Worm (Caenorhabditis elegans): ENCODE results near the gene srj-52.

The srj-52 gene

DNA sequence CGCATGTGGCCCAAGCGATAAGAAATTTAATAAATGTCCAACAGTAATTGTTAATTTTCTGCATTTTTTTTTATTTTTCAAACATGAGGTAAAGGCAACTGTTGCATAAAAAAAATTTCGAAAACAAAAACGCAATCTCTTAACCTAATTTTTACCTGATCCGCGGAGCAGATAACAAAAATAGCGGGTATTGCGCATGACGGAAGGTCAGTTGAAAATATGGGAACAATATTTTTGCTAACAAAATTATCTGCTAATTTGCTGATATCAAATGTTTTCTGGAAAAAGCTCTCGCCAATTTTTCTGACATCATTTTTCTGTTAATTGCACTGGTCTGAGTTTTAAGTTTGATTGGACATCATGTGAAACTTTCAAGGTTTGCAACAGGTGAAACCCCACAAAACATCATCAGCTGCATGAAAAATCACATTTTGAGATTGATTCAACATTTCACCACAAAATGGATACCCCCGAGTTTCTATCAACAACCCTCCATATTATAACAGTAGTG lies 31.4 kb downstream of the srj-52 start, which contains the start of the genes F31F4.11 and srh-266:
F31F4.11 (minus strand) TSS at position 101 of the 511 bp plus-strand sequence.
srh-266 (plus strand) TSS at position 461 of the 511 bp plus-strand sequence.
- TF ChIP-seq hmg-1.2 (GFP tag; IDR thresholded peaks at IDR 0.05): no peak
- no peak for TF ChIP-seq Y53G8AR.9 (GFP tag; conservative IDR thresholded peaks at IDR 0.05)
- no peak for TF ChIP-seq akir-1 (GFP tag; optimal IDR thresholded peaks at IDR 0.05)

DNA sequence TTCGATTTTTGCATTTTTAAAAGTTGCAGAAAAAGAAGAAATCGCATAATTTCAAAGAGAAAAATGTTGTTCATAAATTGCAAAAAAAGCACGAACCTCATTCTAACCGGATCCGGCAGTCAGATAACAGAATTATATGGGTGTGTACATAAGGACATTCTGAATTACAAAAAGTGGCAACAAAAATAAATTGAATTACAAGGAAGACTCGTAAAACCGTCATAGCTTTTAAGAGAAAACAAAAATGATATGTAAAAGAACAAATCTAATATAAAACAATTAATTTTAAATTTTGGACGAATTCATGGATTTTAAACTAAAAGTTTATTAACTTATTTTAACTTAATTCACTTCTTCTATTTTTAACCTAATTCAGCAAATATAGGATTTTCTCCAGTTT lies 35.6 kb downstream of the srj-52 start, which contains the start of gene F31F4.17:
F31F4.17 (minus strand) TSS at position 101 of the 400 bp plus-strand sequence.
- no peak for TF ChIP-seq Y79H2A.3 (GFP tag; conservative IDR thresholded peaks at IDR 0.05)

- peak; percentile 92 for TF ChIP-seq egrh-3 (GFP tag; IDR thresholded peaks at IDR 0.05)
- TF ChIP-seq Y53F4B.3 (GFP tag; IDR thresholded peaks at IDR 0.05): peak; percentile 99; the same call in 1 of the 2 replicates
- TF ChIP-seq ceh-91 (GFP tag; IDR thresholded peaks at IDR 0.05): peak; percentile 44; the same call in 1 of the 2 replicates
- TF ChIP-seq hsf-1 (GFP tag; IDR thresholded peaks at IDR 0.05): 0 out of 2 replicates have a peak, but pooled peaks have one; percentile 35
- TF ChIP-seq madf-3 (GFP tag; IDR thresholded peaks at IDR 0.05): peak; percentile 74; the same call in 1 of the 2 replicates
Measured at ce11 chrV:658140-658539, 37.7 kb downstream of the srj-52 start.

DNA sequence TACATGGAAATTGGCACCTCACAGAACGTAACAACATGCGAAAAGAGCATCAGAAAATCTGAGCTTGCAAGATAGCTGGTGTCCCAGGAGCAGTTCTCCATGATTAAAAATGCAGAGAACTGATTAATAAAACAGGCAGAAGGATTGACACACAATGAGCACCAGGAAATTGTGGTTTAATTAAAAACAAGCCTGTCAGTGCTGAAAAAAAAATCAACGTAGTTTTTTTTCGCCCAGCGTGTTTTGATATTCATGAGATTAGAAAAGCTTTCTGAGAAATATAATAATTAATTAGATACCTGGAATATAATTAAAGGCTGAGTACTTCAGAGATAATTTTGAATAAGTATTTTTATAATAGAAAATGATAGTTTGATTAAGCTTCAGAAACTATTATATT lies 38.1 kb downstream of the srj-52 start, which contains the start of gene srh-246:
srh-246 (minus strand) TSS at position 101 of the 400 bp plus-strand sequence.
- TF ChIP-seq nhr-120 (GFP tag; IDR thresholded peaks at IDR 0.05) (no peak), let-526 (GFP tag; IDR thresholded peaks at IDR 0.05) (no peak), B0035.1 (tag; optimal IDR thresholded peaks at IDR 0.05) (no peak), F37B4.10 (GFP tag; IDR thresholded peaks at IDR 0.05) (no peak), T07F8.4 (tag; optimal IDR thresholded peaks at IDR 0.05) (no peak)

- TF ChIP-seq lag-1 (GFP tag; IDR thresholded peaks at IDR 0.05) (no peak), lin-40 (tag; optimal IDR thresholded peaks at IDR 0.05) (no peak), lsl-1 (GFP tag; optimal IDR thresholded peaks at IDR 0.05) (no peak), dpl-1 (GFP tag; optimal IDR thresholded peaks at IDR 0.05) (no peak), B0035.1 (tag; optimal IDR thresholded peaks at IDR 0.05) (no peak), ets-4 (GFP tag; optimal IDR thresholded peaks at IDR 0.05) (no peak), Y79H2A.3 (GFP tag; conservative IDR thresholded peaks at IDR 0.05) (no peak), Y95B8A.8 (GFP tag; IDR thresholded peaks at IDR 0.05) (no peak), ama-1 (optimal IDR thresholded peaks at IDR 0.05) (no peak), ama-1 (GFP tag; optimal IDR thresholded peaks at IDR 0.05) (no peak), rpc-1 (optimal IDR thresholded peaks at IDR 0.05) (no peak), rpc-1 (tag; optimal IDR thresholded peaks at IDR 0.05) (no peak), ztf-18 (tag; optimal IDR thresholded peaks at IDR 0.05) (no peak), B0261.1 (tag; optimal IDR thresholded peaks at IDR 0.05) (no peak), ztf-6 (GFP tag; IDR thresholded peaks at IDR 0.05) (no peak), bed-1 (GFP tag; IDR thresholded peaks at IDR 0.05) (no peak), gei-17 (GFP tag; optimal IDR thresholded peaks at IDR 0.05) (no peak), F10E7.11 (tag; optimal IDR thresholded peaks at IDR 0.05) (no peak), nhr-90 (tag; optimal IDR thresholded peaks at IDR 0.05) (no peak), nhr-80 (tag; optimal IDR thresholded peaks at IDR 0.05) (no peak)
Measured at ce11 chrV:655823-656222, 40.0 kb downstream of the srj-52 start, which contains the start of gene srh-245. TSS of gene srh-245 (minus strand) at chrV:655923.

Data from whole organism, young adult.